Fruit fly (Drosophila melanogaster) whole organism, embryonic: ENCODE data around the gene CG34149.

Experiments
- CG8388 ChIP-seq: fragments of 200-800 bp; sonication (Bioruptor generic); optimal IDR thresholded peaks from 2 replicates; lab custom pipeline; 2019; ENCODE audit warnings: missing biosample characterization, mild to moderate bottlenecking, missing genetic modification characterization, moderate library complexity
- Nf-YC ChIP-seq: fragments of 200-800 bp; optimal IDR thresholded peaks from 3 replicates; lab custom pipeline; 2019; ENCODE audit warnings: missing biosample characterization, mild to moderate bottlenecking, missing genetic modification characterization, moderate library complexity
- ato ChIP-seq: fragments of 200-800 bp; sonication (Bioruptor generic); IDR thresholded peaks from 2 replicates; pipeline ENCODE4 v1.3.6; 2022; ENCODE audit warnings: missing biosample characterization, missing genetic modification characterization; ENCODE audit not compliant: partially characterized antibody
- jigr1 ChIP-seq: fragments of 200-800 bp; sonication (Bioruptor generic); IDR thresholded peaks from 3 replicates; pipeline ENCODE4 v1.3.6; 2022; ENCODE audit warnings: missing biosample characterization, missing genetic modification characterization

dm6 chr3R:22330512-22331119 is 49.3 kb upstream of the CG34149 start, which contains the start of gene CG33721:
- TF ChIP-seq CG8388 (GFP tag; lab: Kevin White, UChicago) (no peak), Nf-YC (tag; lab: Kevin White, UChicago) (no peak), jigr1 (no peak), ato (no peak)
